Worm (Caenorhabditis elegans): ENCODE data around the gene T01G1.4.

The T01G1.4 gene

DNA sequence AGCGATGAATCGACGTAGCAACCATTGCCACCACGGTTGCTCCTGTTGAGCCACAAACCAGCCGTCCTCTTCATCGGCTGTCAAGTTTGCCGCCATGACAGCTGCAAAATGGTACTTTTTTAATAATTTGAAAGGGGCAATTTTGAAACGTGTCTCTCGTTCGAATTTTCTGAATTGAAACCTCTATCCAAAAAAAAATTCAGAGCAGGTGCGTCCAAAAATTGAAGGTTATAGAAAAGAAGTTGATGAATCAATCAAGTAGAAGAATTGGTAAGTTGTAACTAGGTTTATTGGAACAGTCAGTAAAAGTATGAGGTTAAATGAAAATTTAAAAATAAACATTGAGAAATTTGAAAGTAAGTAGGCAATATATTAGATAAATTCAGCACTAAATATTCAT lies at the start of gene T01G1.4:
Gene T01G1.4, minus strand, starts transcription at position 101 of the 400 bp plus-strand sequence.
- TF ChIP-seq zip-5 (tag; optimal IDR thresholded peaks at IDR 0.05) (no peak), hlh-13 (GFP tag; optimal IDR thresholded peaks at IDR 0.05) (no peak), pat-9 (tag; optimal IDR thresholded peaks at IDR 0.05) (no peak), sox-4 (tag; optimal IDR thresholded peaks at IDR 0.05) (no peak), ceh-14 (tag; optimal IDR thresholded peaks at IDR 0.05) (no peak), sdc-2 (tag; optimal IDR thresholded peaks at IDR 0.05) (no peak), ama-1 (optimal IDR thresholded peaks at IDR 0.05) (no peak), ref-2 (tag; optimal IDR thresholded peaks at IDR 0.05) (no peak), ceh-18 (tag; optimal IDR thresholded peaks at IDR 0.05) (no peak), ztf-16 (tag; optimal IDR thresholded peaks at IDR 0.05) (no peak), hlh-15 (tag; optimal IDR thresholded peaks at IDR 0.05) (no peak), ceh-22 (tag; optimal IDR thresholded peaks at IDR 0.05) (no peak), ttx-3 (tag; optimal IDR thresholded peaks at IDR 0.05) (no peak), dmd-4 (tag; optimal IDR thresholded peaks at IDR 0.05; ENCODE audit: borderline replicate concordance) (no peak)

DNA sequence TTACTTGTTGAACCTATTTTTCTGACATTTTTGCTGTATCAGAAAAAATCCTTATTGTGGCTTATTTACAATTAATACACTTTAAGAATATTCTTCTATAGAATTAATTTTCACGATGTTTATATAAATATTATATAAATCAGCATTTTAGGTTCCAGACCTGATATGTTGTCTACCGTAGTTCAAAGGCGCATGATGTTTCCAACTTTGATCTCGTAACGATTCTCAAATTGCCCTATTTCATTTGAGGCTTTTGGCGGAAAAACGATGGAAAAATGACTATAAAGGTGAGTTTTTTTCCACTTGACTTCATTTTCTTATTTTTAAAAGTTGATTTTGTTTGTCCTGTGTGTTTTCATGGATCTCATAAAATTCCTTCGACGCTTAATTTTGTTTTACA lies 48.8 kb upstream of the T01G1.4 start, which contains the start of gene gfat-2:
Gene gfat-2, plus strand, starts transcription at position 145 of the 400 bp plus-strand sequence.
- TF ChIP-seq fax-1 (tag; optimal IDR thresholded peaks at IDR 0.05) (no peak), ztf-16 (tag; optimal IDR thresholded peaks at IDR 0.05) (no peak), unc-86 (tag; optimal IDR thresholded peaks at IDR 0.05) (no peak), unc-42 (tag; optimal IDR thresholded peaks at IDR 0.05) (no peak), ceh-34 (tag; optimal IDR thresholded peaks at IDR 0.05) (no peak), ceh-45 (GFP tag; IDR thresholded peaks at IDR 0.05) (no peak), tbx-7 (tag; optimal IDR thresholded peaks at IDR 0.05) (no peak)

DNA sequence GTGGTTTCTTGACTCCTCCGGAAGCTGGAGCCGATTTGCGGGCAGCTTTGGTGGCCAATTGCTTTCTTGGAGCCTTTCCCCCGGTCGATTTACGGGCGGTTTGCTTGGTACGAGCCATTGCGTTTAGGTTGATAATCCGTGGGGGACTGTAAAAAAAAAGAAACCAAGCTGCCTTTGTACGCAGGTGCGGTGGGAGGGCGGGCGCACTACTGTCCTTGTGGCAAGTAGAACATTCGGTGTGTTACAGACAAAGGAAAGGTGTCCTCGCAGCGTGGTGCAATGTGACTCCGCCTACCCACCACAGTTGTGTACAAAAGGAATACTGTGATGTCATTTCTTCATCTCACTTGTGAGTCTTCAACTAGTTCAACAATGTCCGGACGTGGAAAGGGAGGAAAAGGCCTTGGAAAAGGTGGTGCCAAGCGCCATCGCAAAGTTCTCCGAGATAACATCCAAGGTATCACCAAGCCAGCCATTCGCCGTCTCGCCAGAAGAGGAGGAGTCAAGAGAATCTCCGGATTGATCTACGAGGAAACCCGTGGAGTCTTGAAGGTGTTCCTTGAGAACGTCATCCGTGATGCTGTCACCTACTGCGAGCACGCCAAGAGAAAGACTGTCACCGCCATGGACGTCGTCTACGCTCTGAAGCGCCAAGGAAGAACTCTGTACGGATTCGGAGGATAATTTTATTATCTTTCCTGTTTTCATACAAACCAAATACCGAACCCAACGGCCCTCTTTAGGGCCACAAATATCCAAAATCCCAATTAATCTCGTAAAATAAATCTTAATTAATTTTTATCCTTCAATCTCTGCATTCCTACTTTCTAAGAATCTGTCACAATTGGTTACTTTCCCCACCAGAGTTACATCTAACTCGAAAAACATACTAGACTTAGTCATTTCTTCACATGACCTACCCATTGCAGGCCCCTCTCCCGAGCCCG lies 45.7 kb upstream of the T01G1.4 start, which contains the start of the genes his-63 and his-64:
Gene his-63, minus strand, starts transcription at position 118 of the 947 bp plus-strand sequence.
Gene his-64, plus strand, starts transcription at position 373 of the 947 bp plus-strand sequence.
- TF ChIP-seq sox-2 (GFP tag; IDR thresholded peaks at IDR 0.05) (peak; percentile 36), ref-2 (tag; optimal IDR thresholded peaks at IDR 0.05) (peak; percentile 3)

DNA sequence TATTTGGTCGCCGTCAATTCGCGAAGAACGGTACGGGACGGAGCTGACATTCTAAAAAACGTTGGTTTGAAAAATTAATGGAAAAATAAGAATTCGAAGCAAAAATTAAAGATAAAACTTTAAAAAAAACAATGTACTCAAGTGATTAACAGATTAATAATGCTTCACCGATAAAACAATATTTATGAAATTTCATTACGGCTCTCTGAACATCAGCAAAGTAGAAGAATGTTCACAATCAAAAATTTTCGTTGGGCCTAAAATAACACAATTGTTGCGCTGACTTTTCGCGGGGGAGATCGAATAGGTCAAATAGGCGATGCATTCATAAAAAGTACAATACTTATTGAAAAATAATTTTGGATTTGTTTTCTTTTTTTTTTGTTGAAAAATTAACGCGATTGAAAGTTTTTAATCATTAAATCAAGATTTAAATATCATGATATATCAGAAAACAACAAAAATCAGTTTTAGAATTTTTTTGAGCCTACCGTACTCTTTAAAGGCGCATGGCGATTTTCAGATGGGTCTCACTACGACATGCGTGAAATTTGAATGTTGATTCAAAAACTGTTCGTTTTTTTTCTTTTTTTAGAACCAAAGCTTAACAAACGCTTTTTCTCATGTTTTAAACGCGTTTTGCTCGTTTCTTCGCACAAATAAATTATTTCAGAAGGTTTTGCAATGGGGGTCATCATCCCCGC lies 42.1 kb upstream of the T01G1.4 start, which contains the start of the genes memi-3 and cyp-31A2:
Gene memi-3, minus strand, starts transcription at position 51 of the 704 bp plus-strand sequence.
Gene cyp-31A2, plus strand, starts transcription at position 674 of the 704 bp plus-strand sequence.
- no peak for TF ChIP-seq lin-11 (tag; optimal IDR thresholded peaks at IDR 0.05)
- no peak for TF ChIP-seq dve-1 (tag; optimal IDR thresholded peaks at IDR 0.05)
- TF ChIP-seq ceh-34 (tag; optimal IDR thresholded peaks at IDR 0.05), result no peak
- TF ChIP-seq K09A11.1 (tag; optimal IDR thresholded peaks at IDR 0.05; ENCODE audit: insufficient read depth), result no peak
- no peak for TF ChIP-seq T23F11.4 (GFP tag; optimal IDR thresholded peaks at IDR 0.05)
- TF ChIP-seq ceh-19 (GFP tag; optimal IDR thresholded peaks at IDR 0.05), result no peak
- no peak for TF ChIP-seq unc-42 (tag; optimal IDR thresholded peaks at IDR 0.05)
- TF ChIP-seq pha-2 (tag; optimal IDR thresholded peaks at IDR 0.05), result no peak
- TF ChIP-seq nhr-11 (tag; optimal IDR thresholded peaks at IDR 0.05), result no peak
- TF ChIP-seq fkh-10 (GFP tag; optimal IDR thresholded peaks at IDR 0.05), result no peak
- no peak for TF ChIP-seq ceh-18 (tag; optimal IDR thresholded peaks at IDR 0.05)
- no peak for TF ChIP-seq syd-9 (tag; optimal IDR thresholded peaks at IDR 0.05)
- no peak for TF ChIP-seq unc-86 (tag; optimal IDR thresholded peaks at IDR 0.05)
- no peak for TF ChIP-seq ttx-3 (tag; optimal IDR thresholded peaks at IDR 0.05)

DNA sequence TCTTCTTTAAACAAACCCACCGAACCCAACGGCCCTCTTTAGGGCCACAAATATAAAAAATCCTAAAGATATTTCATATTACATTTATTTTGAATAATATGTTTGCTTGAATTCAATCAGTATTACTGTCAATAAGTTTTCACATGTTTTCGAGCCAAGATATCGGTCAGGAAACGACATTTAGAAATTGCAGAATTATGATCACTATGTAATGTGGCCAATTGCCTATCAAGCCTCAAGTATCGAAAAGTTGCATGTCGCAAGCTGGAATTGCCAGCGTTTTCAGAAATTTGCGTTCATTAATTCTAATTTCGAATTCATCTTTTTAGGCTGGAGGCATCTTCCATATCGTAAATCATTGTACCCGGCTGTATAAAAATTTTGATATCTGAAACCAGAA lies 40.2 kb upstream of the T01G1.4 start:
- TF ChIP-seq rnt-1 (tag; optimal IDR thresholded peaks at IDR 0.05) (no peak), dve-1 (tag; optimal IDR thresholded peaks at IDR 0.05) (no peak), F13H6.1 (tag; optimal IDR thresholded peaks at IDR 0.05) (no peak), ceh-2 (tag; optimal IDR thresholded peaks at IDR 0.05) (no peak), ceh-6 (GFP tag; optimal IDR thresholded peaks at IDR 0.05) (no peak), elt-2 (tag; optimal IDR thresholded peaks at IDR 0.05) (no peak), ceh-48 (tag; optimal IDR thresholded peaks at IDR 0.05) (no peak), nfya-1 (tag; optimal IDR thresholded peaks at IDR 0.05) (no peak), pag-3 (tag; optimal IDR thresholded peaks at IDR 0.05; ENCODE audit: borderline replicate concordance) (no peak), hlh-30 (tag; optimal IDR thresholded peaks at IDR 0.05; ENCODE audit: insufficient read depth) (no peak), nhr-232 (tag; optimal IDR thresholded peaks at IDR 0.05) (no peak), unc-86 (tag; optimal IDR thresholded peaks at IDR 0.05) (no peak), ceh-30 (tag; optimal IDR thresholded peaks at IDR 0.05) (no peak), K09A11.1 (tag; optimal IDR thresholded peaks at IDR 0.05; ENCODE audit: insufficient read depth) (no peak), sox-4 (tag; optimal IDR thresholded peaks at IDR 0.05) (no peak), fkh-10 (GFP tag; optimal IDR thresholded peaks at IDR 0.05) (no peak)
